Worm (Caenorhabditis elegans): ENCODE results near the gene ocr-1.

Gene ocr-1

ce11 chrV:10747263-10747951 lies 16.8 kb upstream of the ocr-1 start, which contains the start of the genes selt-1.2 and F28H7.2:
TSS of gene selt-1.2 (minus strand) at chrV:10747363.
TSS of gene F28H7.2 (plus strand) at chrV:10747901.
- no peak for TF ChIP-seq rbr-2 (tag; optimal IDR thresholded peaks at IDR 0.05)
- no peak for TF ChIP-seq nhr-77 (tag; optimal IDR thresholded peaks at IDR 0.05)
- TF ChIP-seq ceh-44 (GFP tag; IDR thresholded peaks at IDR 0.05) = no peak
- TF ChIP-seq snpc-4 (tag; optimal IDR thresholded peaks at IDR 0.05) = no peak
- TF ChIP-seq zip-11 (GFP tag; IDR thresholded peaks at IDR 0.05) = no peak
- no peak for TF ChIP-seq mdl-1 (tag; optimal IDR thresholded peaks at IDR 0.05)
- TF ChIP-seq ctbp-1 (GFP tag; IDR thresholded peaks at IDR 0.05) = no peak
- no peak for TF ChIP-seq lin-38 (GFP tag; IDR thresholded peaks at IDR 0.05)
- TF ChIP-seq D1046.2 (GFP tag; IDR thresholded peaks at IDR 0.05) = no peak
- TF ChIP-seq zfp-2 (tag; optimal IDR thresholded peaks at IDR 0.05) = no peak
- TF ChIP-seq ZK546.5 (tag; optimal IDR thresholded peaks at IDR 0.05) = no peak
- no peak for TF ChIP-seq duxl-1 (tag; optimal IDR thresholded peaks at IDR 0.05; ENCODE audit: poor library complexity)
- TF ChIP-seq aly-2 (tag; optimal IDR thresholded peaks at IDR 0.05) = no peak
- no peak for TF ChIP-seq sdz-12 (GFP tag; optimal IDR thresholded peaks at IDR 0.05)
- no peak for TF ChIP-seq zag-1 (tag; optimal IDR thresholded peaks at IDR 0.05)
- no peak for TF ChIP-seq Y5F2A.4 (GFP tag; optimal IDR thresholded peaks at IDR 0.05)
- no peak for TF ChIP-seq tra-1 (GFP tag; IDR thresholded peaks at IDR 0.05)

DNA sequence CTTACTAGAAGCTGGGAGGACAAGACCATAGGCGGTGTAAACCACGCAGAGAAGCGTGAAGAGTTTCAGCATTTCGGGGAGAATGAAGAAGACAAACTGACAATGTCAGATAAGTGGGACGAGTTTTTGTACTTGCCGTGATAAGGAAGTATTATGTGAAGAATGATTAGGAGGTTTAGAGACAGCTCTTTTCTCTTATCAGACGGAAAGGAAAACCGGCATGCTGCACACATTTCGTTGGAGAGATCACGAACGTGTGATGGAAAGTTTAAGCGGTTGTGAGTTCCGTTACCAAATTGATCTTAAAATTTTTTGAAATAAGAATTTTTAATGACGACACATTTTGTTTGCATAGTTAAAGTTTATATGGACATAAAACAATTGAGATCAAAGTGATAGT lies 13.5 kb upstream of the ocr-1 start, which contains the start of gene F28H7.3:
TSS of gene F28H7.3 (minus strand) at position 159 of the 400 bp plus-strand sequence.
- TF ChIP-seq ztf-7 (tag; optimal IDR thresholded peaks at IDR 0.05) (no peak), nhr-48 (tag; optimal IDR thresholded peaks at IDR 0.05) (peak; percentile 41), nhr-28 (tag; optimal IDR thresholded peaks at IDR 0.05) (peak; percentile 73), tra-1 (GFP tag; IDR thresholded peaks at IDR 0.05) (peak; percentile 45; the same call in 1 of the 2 replicates), D1046.2 (GFP tag; IDR thresholded peaks at IDR 0.05) (no peak), nhr-6 (tag; optimal IDR thresholded peaks at IDR 0.05) (no peak), daf-8 (GFP tag; IDR thresholded peaks at IDR 0.05) (no peak), nhr-77 (tag; optimal IDR thresholded peaks at IDR 0.05) (peak; percentile 49), unc-62 (GFP tag; optimal IDR thresholded peaks at IDR 0.05 in 1 of 2) (no peak), unc-62 (tag; optimal IDR thresholded peaks at IDR 0.05) (no peak), pqm-1 (tag; optimal IDR thresholded peaks at IDR 0.05) (peak; percentile 94), lin-1 (GFP tag; IDR thresholded peaks at IDR 0.05) (peak; percentile 61; the same call in 1 of the 2 replicates), gei-8 (GFP tag; optimal IDR thresholded peaks at IDR 0.05) (no peak), F26F4.8 (GFP tag; conservative IDR thresholded peaks at IDR 0.05) (no peak), php-3 (GFP tag; IDR thresholded peaks at IDR 0.05) (0 out of 2 replicates have a peak, but pooled peaks have one; percentile 45), hlh-11 (tag; optimal IDR thresholded peaks at IDR 0.05) (peak; percentile 65), mxl-3 (GFP tag; optimal IDR thresholded peaks at IDR 0.05) (peak; percentile 46), ceh-28 (tag; optimal IDR thresholded peaks at IDR 0.05) (no peak), R02D3.7 (tag; optimal IDR thresholded peaks at IDR 0.05) (no peak), dve-1 (tag; optimal IDR thresholded peaks at IDR 0.05; ENCODE audit: insufficient read depth) (peak; percentile 77), daf-16 (GFP tag; optimal IDR thresholded peaks at IDR 0.05) (no peak), daf-16 (tag; optimal IDR thresholded peaks at IDR 0.05) (peak; percentile 51), egl-27 (tag; optimal IDR thresholded peaks at IDR 0.05) (no peak), dmd-6 (GFP tag; IDR thresholded peaks at IDR 0.05) (peak; percentile 97)

ce11 chrV:10754050-10754449 lies 10.1 kb upstream of the ocr-1 start, which contains the start of gene F28H7.7:
TSS of gene F28H7.7 (minus strand) at chrV:10754150.
- TF ChIP-seq fos-1 (tag; optimal IDR thresholded peaks at IDR 0.05) = no peak
- no peak for TF ChIP-seq egl-43 (GFP tag; IDR thresholded peaks at IDR 0.05)
